Fruit fly (Drosophila melanogaster) whole organism, embryonic: ENCODE measurements around the gene Hsdl2.

Source experiments
- B-H1 ChIP-seq: fragments of 200-800 bp; sonication (Bioruptor generic); IDR thresholded peaks from 3 replicates; pipeline ENCODE4 v1.3.6; 2022; ENCODE audit warnings: missing biosample characterization, missing genetic modification characterization
- Bgb ChIP-seq: fragments of 200-800 bp; sonication (Bioruptor generic); IDR thresholded peaks from 2 replicates; pipeline ENCODE4 v1.3.6; 2022; ENCODE audit warnings: missing biosample characterization, missing genetic modification characterization; ENCODE audit not compliant: partially characterized antibody
- CG10274 ChIP-seq: fragments of 200-800 bp; sonication (Bioruptor generic); optimal IDR thresholded peaks from 3 replicates; lab custom pipeline; 2017; ENCODE audit warnings: missing biosample characterization, mild to moderate bottlenecking, missing genetic modification characterization
- CG10979 ChIP-seq: fragments of 200-800 bp; sonication (Bioruptor generic); optimal IDR thresholded peaks from 2 replicates; lab custom pipeline; 2018; ENCODE audit warnings: missing biosample characterization, mild to moderate bottlenecking, missing genetic modification characterization, moderate library complexity
- CG11247 ChIP-seq: fragments of 200-800 bp; sonication (Bioruptor generic); IDR thresholded peaks from 2 replicates; pipeline ENCODE4 v1.3.6; 2022; ENCODE audit warnings: missing biosample characterization, missing genetic modification characterization
- CG11504 ChIP-seq: fragments of 200-800 bp; sonication (Bioruptor generic); optimal IDR thresholded peaks from 3 replicates; lab custom pipeline; 2019; ENCODE audit warnings: missing biosample characterization, mild to moderate bottlenecking, missing genetic modification characterization, moderate library complexity
- CG12659 ChIP-seq: fragments of 200-800 bp; sonication (Bioruptor generic); optimal IDR thresholded peaks from 3 replicates; lab custom pipeline; 2017; ENCODE audit warnings: mild to moderate bottlenecking, missing biosample characterization, missing genetic modification reagents, missing genetic modification characterization
- CG13123 ChIP-seq: fragments of 200-800 bp; sonication (Bioruptor generic); optimal IDR thresholded peaks from 2 replicates; lab custom pipeline; 2016; ENCODE audit warnings: missing biosample characterization, missing genetic modification characterization
- CG14441 ChIP-seq: fragments of 200-800 bp; sonication (Bioruptor generic); IDR thresholded peaks from 2 replicates; pipeline ENCODE4 v1.3.6; 2022; ENCODE audit warnings: missing biosample characterization, missing genetic modification characterization
- CG14965 ChIP-seq: fragments of 200-800 bp; sonication (Bioruptor generic); optimal IDR thresholded peaks from 2 replicates; lab custom pipeline; 2016; ENCODE audit warnings: missing biosample characterization, missing genetic modification characterization, borderline replicate concordance
- CG16813 ChIP-seq: fragments of 200-800 bp; sonication (Bioruptor generic); IDR thresholded peaks from 3 replicates; pipeline ENCODE4 v1.3.6; 2022; ENCODE audit warnings: missing biosample characterization, missing genetic modification characterization; ENCODE audit not compliant: partially characterized antibody
- CG18011 ChIP-seq: fragments of 200-800 bp; sonication (Bioruptor generic); optimal IDR thresholded peaks from 2 replicates; lab custom pipeline; 2017; ENCODE audit warnings: missing biosample characterization, missing genetic modification characterization, mild to moderate bottlenecking, moderate library complexity, missing genotype
- CG18476 ChIP-seq: fragments of 200-800 bp; sonication (Bioruptor generic); optimal IDR thresholded peaks from 2 replicates; lab custom pipeline; 2016; ENCODE audit warnings: missing biosample characterization, mild to moderate bottlenecking, missing genetic modification characterization
- CG31388 ChIP-seq: fragments of 200-800 bp; sonication (Bioruptor generic); optimal IDR thresholded peaks from 2 replicates; lab custom pipeline; 2016; ENCODE audit warnings: missing biosample characterization, missing genetic modification characterization
- CG32772 ChIP-seq: fragments of 200-800 bp; sonication (Bioruptor generic); IDR thresholded peaks from 2 replicates; pipeline ENCODE4 v1.3.6; 2022; ENCODE audit warnings: missing biosample characterization, missing genetic modification characterization
- CG33213 ChIP-seq: fragments of 200-800 bp; sonication (Bioruptor generic); optimal IDR thresholded peaks from 3 replicates; lab custom pipeline; 2016; ENCODE audit warnings: missing biosample characterization, missing genetic modification characterization
- CG34422 ChIP-seq: fragments of 200-800 bp; sonication (Bioruptor generic); IDR thresholded peaks from 3 replicates; pipeline ENCODE4 v1.3.6; 2022; ENCODE audit warnings: missing biosample characterization, missing genetic modification characterization
- CG42726 ChIP-seq: fragments of 200-800 bp; sonication (Bioruptor generic); IDR thresholded peaks from 2 replicates; pipeline ENCODE4 v1.3.6; 2022; ENCODE audit warnings: missing biosample characterization, missing genetic modification characterization; ENCODE audit not compliant: partially characterized antibody
- CG6689 ChIP-seq: fragments of 200-800 bp; sonication (Bioruptor generic); IDR thresholded peaks from 2 replicates; pipeline ENCODE4 v1.3.6; 2022; ENCODE audit warnings: missing biosample characterization, missing genetic modification characterization
- CG7372 ChIP-seq: fragments of 200-800 bp; sonication (Bioruptor generic); IDR thresholded peaks from 2 replicates; pipeline ENCODE4 v1.3.6; 2022; ENCODE audit warnings: missing biosample characterization, missing genetic modification characterization
- CG8924 ChIP-seq: fragments of 200-800 bp; optimal IDR thresholded peaks from 3 replicates; lab custom pipeline; 2019; ENCODE audit warnings: missing biosample characterization, mild to moderate bottlenecking, missing genetic modification characterization, moderate library complexity
- CG9437 ChIP-seq: fragments of 200-800 bp; sonication (Bioruptor generic); optimal IDR thresholded peaks from 2 replicates; lab custom pipeline; 2018; ENCODE audit warnings: missing biosample characterization, mild to moderate bottlenecking, missing genetic modification characterization
- CHES-1-like ChIP-seq: fragments of 200-800 bp; sonication (Bioruptor generic); optimal IDR thresholded peaks from 2 replicates; lab custom pipeline; 2016; ENCODE audit warnings: missing biosample characterization, missing genetic modification characterization
- Deaf1 ChIP-seq: fragments of 200-800 bp; optimal IDR thresholded peaks from 3 replicates; lab custom pipeline; 2019; ENCODE audit warnings: missing biosample characterization, mild to moderate bottlenecking, missing genetic modification characterization, moderate library complexity
- Dip3 ChIP-seq: fragments of 200-800 bp; sonication (Bioruptor generic); optimal IDR thresholded peaks from 3 replicates; lab custom pipeline; 2016; ENCODE audit warnings: missing biosample characterization, missing genetic modification characterization
- E2f2 ChIP-seq: fragments of 200-800 bp; sonication (Bioruptor generic); IDR thresholded peaks from 2 replicates; pipeline ENCODE4 v1.3.6; 2022; ENCODE audit warnings: missing biosample characterization, missing genetic modification characterization
- HLH3B ChIP-seq: fragments of 200-800 bp; sonication (Bioruptor generic); IDR thresholded peaks from 2 replicates; pipeline ENCODE4 v1.3.6; 2022; ENCODE audit warnings: missing biosample characterization, missing genetic modification characterization
- Lpt ChIP-seq: fragments of >200 bp; optimal IDR thresholded peaks from 2 replicates; lab custom pipeline; 2018; ENCODE audit warnings: missing biosample characterization, missing genetic modification characterization
- Max ChIP-seq: fragments of 200-800 bp; sonication (Bioruptor generic); optimal IDR thresholded peaks from 2 replicates; lab custom pipeline; 2016; ENCODE audit warnings: missing biosample characterization, mild to moderate bottlenecking, missing genetic modification characterization
- Oaz ChIP-seq: fragments of 200-800 bp; sonication (Bioruptor generic); IDR thresholded peaks from 2 replicates; pipeline ENCODE4 v1.3.6; 2022; ENCODE audit warnings: missing biosample characterization, missing genetic modification characterization
- Pdp1 ChIP-seq, 2 experiments: fragments of 200-800 bp; sonication (Bioruptor generic); optimal IDR thresholded peaks; 3 replicates each; lab custom pipeline; 2016; ENCODE audit warnings: missing biosample characterization in 2 of 2, missing genetic modification characterization in 2 of 2, mild to moderate bottlenecking in 1 of 2, moderate library complexity in 1 of 2
- Spps ChIP-seq: fragments of 200-800 bp; sonication (Bioruptor generic); optimal IDR thresholded peaks from 2 replicates; lab custom pipeline; 2018; ENCODE audit warnings: missing biosample characterization, mild to moderate bottlenecking, missing genetic modification characterization
- Tbp ChIP-seq: fragments of >200 bp; optimal IDR thresholded peaks from 2 replicates; lab custom pipeline; 2018; ENCODE audit warnings: missing biosample characterization, missing genetic modification characterization
- bowl ChIP-seq: fragments of 200-800 bp; sonication (Bioruptor generic); IDR thresholded peaks from 2 replicates; pipeline ENCODE4 v1.3.6; 2022; ENCODE audit warnings: missing biosample characterization, missing genetic modification characterization
- fu2 ChIP-seq: fragments of 200-800 bp; sonication (Bioruptor generic); optimal IDR thresholded peaks from 2 replicates; lab custom pipeline; 2016; ENCODE audit warnings: missing biosample characterization, missing genetic modification characterization
- gem ChIP-seq: fragments of 200-800 bp; sonication (Bioruptor generic); optimal IDR thresholded peaks from 2 replicates; lab custom pipeline; 2019; ENCODE audit warnings: missing biosample characterization, mild to moderate bottlenecking, missing genetic modification characterization, moderate library complexity
- ind ChIP-seq: fragments of 200-800 bp; sonication (Bioruptor generic); optimal IDR thresholded peaks from 3 replicates; lab custom pipeline; 2016; ENCODE audit warnings: missing biosample characterization, missing genetic modification characterization
- kni ChIP-seq: fragments of 200-800 bp; sonication (Bioruptor generic); optimal IDR thresholded peaks from 3 replicates; lab custom pipeline; 2017; ENCODE audit warnings: mild to moderate bottlenecking, missing biosample characterization, missing genetic modification reagents, missing genetic modification characterization
- mam ChIP-seq: fragments of 200-800 bp; sonication (Bioruptor generic); optimal IDR thresholded peaks from 3 replicates; lab custom pipeline; 2016; ENCODE audit warnings: missing biosample characterization, missing genetic modification characterization
- nerfin-1 ChIP-seq: fragments of 200-800 bp; sonication (Bioruptor generic); optimal IDR thresholded peaks from 3 replicates; lab custom pipeline; 2019; ENCODE audit warnings: missing biosample characterization, mild to moderate bottlenecking, missing genetic modification characterization, moderate library complexity
- pros ChIP-seq: fragments of 200-800 bp; sonication (Bioruptor generic); optimal IDR thresholded peaks from 3 replicates; lab custom pipeline; 2019; ENCODE audit warnings: missing biosample characterization, mild to moderate bottlenecking, missing genetic modification characterization, moderate library complexity
- rib ChIP-seq: fragments of 200-800 bp; sonication (Bioruptor generic); IDR thresholded peaks from 2 replicates; pipeline ENCODE4 v1.3.6; 2022; ENCODE audit warnings: missing biosample characterization, missing genetic modification characterization
- sna ChIP-seq: fragments of 200-800 bp; sonication (Bioruptor generic); IDR thresholded peaks from 2 replicates; pipeline ENCODE4 v1.3.6; 2022; ENCODE audit warnings: missing biosample characterization, missing genetic modification characterization; ENCODE audit not compliant: partially characterized antibody
- sob ChIP-seq: fragments of 200-800 bp; sonication (Bioruptor generic); IDR thresholded peaks from 2 replicates; pipeline ENCODE4 v1.3.6; 2022; ENCODE audit warnings: missing biosample characterization, missing genetic modification characterization
- sqz ChIP-seq: fragments of 200-800 bp; sonication (Bioruptor generic); optimal IDR thresholded peaks from 3 replicates; lab custom pipeline; 2018; ENCODE audit warnings: missing biosample characterization, mild to moderate bottlenecking, missing genetic modification characterization
- tin ChIP-seq: fragments of 200-800 bp; sonication (Bioruptor generic); optimal IDR thresholded peaks from 3 replicates; lab custom pipeline; 2016; ENCODE audit warnings: missing biosample characterization, missing genetic modification characterization
- tio ChIP-seq: fragments of 200-800 bp; sonication (Bioruptor generic); optimal IDR thresholded peaks from 2 replicates; lab custom pipeline; 2017; ENCODE audit warnings: missing biosample characterization, missing genetic modification characterization, inconsistent platforms
- tna ChIP-seq: fragments of 200-800 bp; sonication (Bioruptor generic); IDR thresholded peaks from 2 replicates; pipeline ENCODE4 v1.3.6; 2022; ENCODE audit warnings: missing biosample characterization, missing genetic modification characterization; ENCODE audit not compliant: partially characterized antibody
- trem ChIP-seq: fragments of 200-800 bp; optimal IDR thresholded peaks from 3 replicates; lab custom pipeline; 2019; ENCODE audit warnings: missing biosample characterization, mild to moderate bottlenecking, missing genetic modification characterization, moderate library complexity
- twi ChIP-seq: fragments of 200-800 bp; optimal IDR thresholded peaks from 2 replicates; lab custom pipeline; 2019; ENCODE audit warnings: missing biosample characterization, mild to moderate bottlenecking, missing genetic modification characterization, moderate library complexity
- wdn ChIP-seq: fragments of 200-800 bp; sonication (Bioruptor generic); IDR thresholded peaks from 2 replicates; pipeline ENCODE4 v1.3.6; 2022; ENCODE audit warnings: missing biosample characterization, missing genetic modification characterization
- wor ChIP-seq: fragments of 200-800 bp; sonication (Bioruptor generic); IDR thresholded peaks from 2 replicates; pipeline ENCODE4 v1.3.6; 2022; ENCODE audit warnings: missing biosample characterization, missing genetic modification characterization
- yki ChIP-seq: fragments of >200 bp; optimal IDR thresholded peaks from 3 replicates; lab custom pipeline; 2018

Hsdl2 gene

dm6 chr3R:27700229-27700573 lies 22.9 kb downstream of the Hsdl2 start, which contains the start of gene btz (continued):
- TF ChIP-seq CG33213 (GFP tag; lab: Kevin White, UChicago) (no peak), Lpt (GFP tag; lab: Kevin White, UChicago) (no peak), CG6689 (GFP tag; lab: Robert Waterston, UW) (no peak), CG34422 (GFP tag; lab: Robert Waterston, UW) (no peak; the same call in 2 of the 3 replicates), CG14441 (no peak), sob (GFP tag; lab: Robert Waterston, UW) (no peak), tio (GFP tag; lab: Kevin White, UChicago) (no peak), CG14965 (no peak), nerfin-1 (no peak), wor (GFP tag; lab: Robert Waterston, UW) (no peak), HLH3B (GFP tag; lab: Robert Waterston, UW) (no peak), CG18476 (GFP tag; lab: Kevin White, UChicago) (no peak), CG11504 (tag; lab: Kevin White, UChicago) (no peak), CG12659 (GFP tag; lab: Kevin White, UChicago) (peak; percentile 41), rib (no peak), sqz (GFP tag; lab: Kevin White, UChicago) (no peak), yki (lab: Kevin White, UChicago) (no peak), CG31388 (GFP tag; lab: Kevin White, UChicago) (no peak), CG42726 (GFP tag; lab: Robert Waterston, UW) (no peak), sna (no peak), CG8924 (tag; lab: Kevin White, UChicago) (no peak), E2f2 (GFP tag; lab: Robert Waterston, UW) (no peak), CG7372 (GFP tag; lab: Robert Waterston, UW) (no peak), Pdp1 (GFP tag; optimal IDR thresholded peaks at IDR 0.05; lab: Kevin White, UChicago) (peak in 1 of 2 experiments; percentile 8), CG10274 (GFP tag; lab: Kevin White, UChicago) (no peak), CG18011 (GFP tag; lab: Kevin White, UChicago) (no peak), bowl (no peak), kni (GFP tag; lab: Kevin White, UChicago) (no peak), tin (GFP tag; lab: Kevin White, UChicago) (no peak), CG11247 (GFP tag; lab: Robert Waterston, UW) (no peak), mam (GFP tag; lab: Kevin White, UChicago) (no peak), CG10979 (tag; lab: Kevin White, UChicago) (no peak), Tbp (GFP tag; lab: Kevin White, UChicago) (no peak), Oaz (GFP tag; lab: Robert Waterston, UW) (no peak), Bgb (no peak), tna (GFP tag; lab: Robert Waterston, UW) (no peak), CG9437 (GFP tag; lab: Kevin White, UChicago) (peak; percentile 100), Max (peak; percentile 27), CG32772 (GFP tag; lab: Robert Waterston, UW) (no peak), pros (GFP tag; lab: Kevin White, UChicago) (no peak), wdn (GFP tag; lab: Robert Waterston, UW) (no peak), B-H1 (GFP tag; lab: Robert Waterston, UW) (no peak), Spps (tag; lab: Kevin White, UChicago) (no peak), CHES-1-like (GFP tag; lab: Kevin White, UChicago) (no peak), Deaf1 (tag; lab: Kevin White, UChicago) (peak; percentile 34), twi (no peak), CG16813 (GFP tag; lab: Robert Waterston, UW) (no peak), trem (peak; percentile 57), ind (GFP tag; lab: Kevin White, UChicago) (no peak), gem (no peak), Dip3 (GFP tag; lab: Kevin White, UChicago) (no peak), fu2 (GFP tag; lab: Kevin White, UChicago) (no peak), CG13123 (GFP tag; lab: Kevin White, UChicago) (no peak)
